Fruit fly (Drosophila melanogaster): ENCODE measurements around the gene fu.

Gene fu

dm6 chrX:18645720-18646213 is 11.8 kb upstream of the fu start (continued):
- TF ChIP-seq pan (optimal IDR thresholded peaks at IDR 0.05) = no peak
- TF ChIP-seq pan (GFP tag; optimal IDR thresholded peaks at IDR 0.05 in 1 of 2, IDR thresholded peaks at IDR 0.05 in 1 of 2) = no peak
- no peak for TF ChIP-seq bbx (GFP tag; IDR thresholded peaks at IDR 0.05; ENCODE audit: partially characterized antibody)
- TF ChIP-seq ci (GFP tag; IDR thresholded peaks at IDR 0.05) = peak; percentile 60; the same call in 2 of the 3 replicates
- peak; percentile 41 for TF ChIP-seq CG18764 (GFP tag; optimal IDR thresholded peaks at IDR 0.05)
- peak; percentile 51 for TF ChIP-seq Atf3 (GFP tag; optimal IDR thresholded peaks at IDR 0.05)
- TF ChIP-seq vvl (GFP tag; IDR thresholded peaks at IDR 0.05) = peak; percentile 59; the same call in 1 of the 2 replicates
- no peak for TF ChIP-seq z (GFP tag; IDR thresholded peaks at IDR 0.05)
- no peak for TF ChIP-seq H2.0 (GFP tag; IDR thresholded peaks at IDR 0.05)
- TF ChIP-seq HLH4C (GFP tag; IDR thresholded peaks at IDR 0.05; ENCODE audit: partially characterized antibody) = no peak
- 0 out of 3 replicates have a peak, but pooled peaks have one; percentile 45 for TF ChIP-seq Mrtf (GFP tag; IDR thresholded peaks at IDR 0.05)
- no peak for TF ChIP-seq Nf-YA (GFP tag; IDR thresholded peaks at IDR 0.05)
- TF ChIP-seq sens (GFP tag) = peak; percentile 91
- TF ChIP-seq CG8944 (GFP tag; optimal IDR thresholded peaks at IDR 0.05) = no peak
- TF ChIP-seq CG7987 (GFP tag; optimal IDR thresholded peaks at IDR 0.05) = peak; percentile 65
- peak; percentile 66 for TF ChIP-seq CG17359 (tag; optimal IDR thresholded peaks at IDR 0.05)
- TF ChIP-seq CG2712 (tag; optimal IDR thresholded peaks at IDR 0.05) = peak; percentile 76
- TF ChIP-seq CG5245 (GFP tag; optimal IDR thresholded peaks at IDR 0.05) = peak; percentile 39
- no peak for TF ChIP-seq CG12744 (GFP tag; optimal IDR thresholded peaks at IDR 0.05)
- TF ChIP-seq ato (GFP tag; IDR thresholded peaks at IDR 0.05; ENCODE audit: partially characterized antibody) = no peak
- peak; percentile 44 for TF ChIP-seq NC2β (GFP tag; optimal IDR thresholded peaks at IDR 0.05)
- peak; percentile 45 for TF ChIP-seq CG18619 (GFP tag; optimal IDR thresholded peaks at IDR 0.05)
- TF ChIP-seq CkIIα-i1 (GFP tag; IDR thresholded peaks at IDR 0.05) = no peak
- no peak for TF ChIP-seq Elba2 (GFP tag; optimal IDR thresholded peaks at IDR 0.05)
- TF ChIP-seq Dref (GFP tag; IDR thresholded peaks at IDR 0.05) = no peak
- peak; percentile 9 for TF ChIP-seq CHES-1-like (GFP tag; optimal IDR thresholded peaks at IDR 0.05)
- no peak for TF ChIP-seq Lhr (GFP tag; optimal IDR thresholded peaks at IDR 0.05)
- TF ChIP-seq CG8290 (GFP tag; optimal IDR thresholded peaks at IDR 0.05) = peak; percentile 16
- TF ChIP-seq CG8290 (tag; optimal IDR thresholded peaks at IDR 0.05) = peak in 1 of 2 experiments; percentile 87
- TF ChIP-seq org-1 (GFP tag; optimal IDR thresholded peaks at IDR 0.05) = peak; percentile 65
- TF ChIP-seq Side (GFP tag; optimal IDR thresholded peaks at IDR 0.05) = no peak
- TF ChIP-seq dpn (GFP tag; optimal IDR thresholded peaks at IDR 0.05) = peak; percentile 25 to 52
- no peak for TF ChIP-seq CG7745 (tag; optimal IDR thresholded peaks at IDR 0.05)
- TF ChIP-seq CG12299 (tag; optimal IDR thresholded peaks at IDR 0.05) = peak; percentile 1
- peak; percentile 62 for TF ChIP-seq CG10267 (tag; optimal IDR thresholded peaks at IDR 0.05)
- peak; percentile 50 for TF ChIP-seq CG1602 (GFP tag; optimal IDR thresholded peaks at IDR 0.05)
- TF ChIP-seq Ets65A (GFP tag) = peak; percentile 95
- TF ChIP-seq Blimp-1 (GFP tag; optimal IDR thresholded peaks at IDR 0.05) = peak; percentile 66
- TF ChIP-seq zen2 (GFP tag; IDR thresholded peaks at IDR 0.05; ENCODE audit: partially characterized antibody) = no peak
- TF ChIP-seq Stat92E (GFP tag; optimal IDR thresholded peaks at IDR 0.05) = no peak
- peak; percentile 12 for TF ChIP-seq CG10654 (GFP tag; optimal IDR thresholded peaks at IDR 0.05)
- TF ChIP-seq CG32767 (GFP tag; IDR thresholded peaks at IDR 0.05) = peak; percentile 60; the same call in 1 of the 2 replicates
- TF ChIP-seq CG14441 (GFP tag; IDR thresholded peaks at IDR 0.05) = peak; percentile 21; the same call in 1 of the 2 replicates
- peak; percentile 6 for TF ChIP-seq gro (GFP tag; optimal IDR thresholded peaks at IDR 0.05)
- TF ChIP-seq B-H1 (GFP tag; IDR thresholded peaks at IDR 0.05) = no peak
- TF ChIP-seq abd-A (tag; optimal IDR thresholded peaks at IDR 0.05) = no peak
- TF ChIP-seq CG15696 (tag; optimal IDR thresholded peaks at IDR 0.05) = peak; percentile 41
- peak; percentile 79 for TF ChIP-seq CG18599 (GFP tag; optimal IDR thresholded peaks at IDR 0.05)
- no peak for TF ChIP-seq BEAF-32 (GFP tag; optimal IDR thresholded peaks at IDR 0.05)
- peak; percentile 43; the same call in 1 of the 2 replicates for TF ChIP-seq ranshi (GFP tag; IDR thresholded peaks at IDR 0.05)
- peak; percentile 24; the same call in 1 of the 2 replicates for TF ChIP-seq CG8765 (GFP tag; IDR thresholded peaks at IDR 0.05)
